Worm (Caenorhabditis elegans) whole organism, L4 larva: ENCODE measurements around the gene ave-1.

Experiments
- Y48G9A.11 ChIP-seq: fragments of 200-800 bp; sonication (Bioruptor generic); IDR thresholded peaks from 2 replicates; pipeline ENCODE4 v1.3.6; 2022; ENCODE audit warnings: missing genetic modification reagents, missing genetic modification characterization, missing compliant biosample characterization
- aly-2 ChIP-seq: sonication (generic microtip); optimal IDR thresholded peaks from 2 replicates; lab custom pipeline; 2018; ENCODE audit warnings: missing biosample characterization, missing genetic modification characterization
- ceh-82 ChIP-seq: sonication (generic microtip); optimal IDR thresholded peaks from 2 replicates; lab custom pipeline; 2017; ENCODE audit warnings: missing biosample characterization, missing genetic modification characterization
- egl-27 ChIP-seq: sonication (generic microtip); optimal IDR thresholded peaks from 3 replicates; lab custom pipeline; 2017; ENCODE audit warnings: missing biosample characterization, missing genetic modification reagents, missing genetic modification characterization
- hlh-30 ChIP-seq: sonication (generic microtip); optimal IDR thresholded peaks from 2 replicates; lab custom pipeline; 2017; ENCODE audit warnings: antibody characterized with exemption, mild to moderate bottlenecking, missing genetic modification characterization, missing compliant biosample characterization; ENCODE audit not compliant: insufficient read depth
- lin-1 ChIP-seq: fragments of 200-800 bp; sonication (Bioruptor generic); IDR thresholded peaks from 2 replicates; pipeline ENCODE4 v1.3.6; 2022; ENCODE audit warnings: missing genetic modification reagents, missing genetic modification characterization, missing compliant biosample characterization
- lin-38 ChIP-seq: fragments of 200-800 bp; sonication (Bioruptor generic); IDR thresholded peaks from 2 replicates; pipeline ENCODE4 v1.3.6; 2022; ENCODE audit warnings: missing genetic modification reagents, missing genetic modification characterization, missing compliant biosample characterization
- nhr-10 ChIP-seq: fragments of 150-350 bp; optimal IDR thresholded peaks from 2 replicates; lab custom pipeline; 2014; ENCODE audit warnings: missing biosample characterization, missing genetic modification characterization
- nhr-11 ChIP-seq: fragments of 150-350 bp; optimal IDR thresholded peaks from 2 replicates; lab custom pipeline; 2014; ENCODE audit warnings: missing biosample characterization, missing genetic modification characterization
- nhr-28 ChIP-seq: fragments of 150-350 bp; optimal IDR thresholded peaks from 2 replicates; lab custom pipeline; 2014; ENCODE audit warnings: missing biosample characterization, missing genetic modification characterization
- pha-4 ChIP-seq, 2 experiments: fragments of 150-350 bp in 1 of 2; fragments of 200-800 bp in 1 of 2; sonication (Bioruptor generic) in 1 of 2; IDR thresholded peaks in 1 of 2; optimal IDR thresholded peaks in 1 of 2; 2 replicates each; pipeline versions ENCODE4 v1.3.6 to Lab custom; 2014 to 2022; ENCODE audit warnings: missing genetic modification characterization in 2 of 2, missing genetic modification reagents in 2 of 2, missing biosample characterization in 1 of 2, missing compliant biosample characterization in 1 of 2
- sdz-12 ChIP-seq: fragments of 200-800 bp; sonication (Bioruptor generic); optimal IDR thresholded peaks from 2 replicates; lab custom pipeline; 2018; ENCODE audit warnings: mild to moderate bottlenecking, missing genetic modification characterization, missing compliant biosample characterization
- zag-1 ChIP-seq: fragments of 150-350 bp; optimal IDR thresholded peaks from 2 replicates; lab custom pipeline; 2014; ENCODE audit warnings: missing biosample characterization, missing genetic modification characterization

DNA sequence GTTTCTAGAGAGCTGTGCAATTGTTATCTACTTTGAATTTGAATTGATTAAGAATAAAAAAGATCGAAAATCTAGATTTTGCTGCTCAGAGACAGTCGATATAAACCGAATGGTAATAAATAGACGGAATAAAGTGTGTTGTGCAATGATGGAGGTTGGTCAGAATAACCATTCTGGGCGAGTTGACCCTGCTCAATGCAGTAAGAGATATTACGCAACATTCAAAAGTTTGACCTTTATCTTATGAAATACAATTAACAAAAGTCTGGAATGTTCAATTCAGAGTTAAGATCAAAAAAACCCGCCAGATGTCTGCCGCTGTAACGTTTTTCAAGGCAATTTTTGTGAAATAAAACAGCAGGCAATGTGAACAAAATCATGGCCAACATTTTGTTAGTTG is 38.9 kb downstream of the ave-1 start:
- TF ChIP-seq nhr-11 (tag; lab: Kevin White, UChicago) (no peak), lin-38 (GFP tag; lab: Robert Waterston, UW) (no peak), Y48G9A.11 (no peak), nhr-10 (tag; lab: Kevin White, UChicago) (no peak), sdz-12 (GFP tag; lab: Kevin White, UChicago) (no peak), lin-1 (GFP tag; lab: Robert Waterston, UW) (no peak), egl-27 (tag; lab: Kevin White, UChicago) (no peak), aly-2 (tag; lab: Kevin White, UChicago) (no peak), nhr-28 (no peak), ceh-82 (tag; lab: Kevin White, UChicago) (no peak), hlh-30 (tag; lab: Kevin White, UChicago) (no peak), zag-1 (tag; lab: Kevin White, UChicago) (no peak), pha-4 (GFP tag; IDR thresholded peaks at IDR 0.05; lab: Robert Waterston, UW) (no peak), pha-4 (tag; optimal IDR thresholded peaks at IDR 0.05; lab: Kevin White, UChicago) (no peak)
